Fruit fly (Drosophila melanogaster): ENCODE results near the gene alphaCOP.

DNA sequence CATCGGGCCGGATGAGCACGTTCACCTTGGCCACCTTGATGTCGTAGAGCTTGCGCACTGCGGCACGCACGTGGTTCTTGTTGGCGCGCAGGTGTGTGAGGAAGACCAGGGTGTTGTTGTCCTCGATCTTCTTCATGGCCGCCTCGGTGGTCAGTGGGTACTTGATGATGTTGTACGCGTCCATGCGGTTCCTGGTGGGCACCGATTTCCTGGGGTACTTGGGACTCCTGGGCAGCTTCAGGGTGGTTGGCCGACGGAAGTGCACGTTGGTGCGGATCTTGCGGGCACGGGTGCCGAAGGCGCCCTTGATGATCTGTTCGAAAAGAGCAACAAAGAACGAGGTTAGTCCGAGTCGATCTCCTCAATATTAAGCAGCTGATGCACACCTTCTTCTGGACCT lies 22.4 kb upstream of the alphaCOP start:
- no peak for TF ChIP-seq CG8478 (optimal IDR thresholded peaks at IDR 0.05)
- TF ChIP-seq psq (optimal IDR thresholded peaks at IDR 0.05), result no peak
